Worm (Caenorhabditis elegans) whole organism, L4 larva: ENCODE data around the gene R11G1.1.

ENCODE experiments used
- F37D6.2 ChIP-seq: sonication (generic microtip); optimal IDR thresholded peaks from 2 replicates; lab custom pipeline; 2016; ENCODE audit warnings: mild to moderate bottlenecking, missing genetic modification characterization, missing compliant biosample characterization
- F44E2.7 ChIP-seq: fragments of 200-800 bp; sonication (Bioruptor generic); IDR thresholded peaks from 2 replicates; pipeline ENCODE4 v2.1.2; 2022; ENCODE audit warnings: missing genetic modification characterization, missing compliant biosample characterization
- R02D3.7 ChIP-seq: fragments of 150-350 bp; sonication (generic microtip); optimal IDR thresholded peaks from 3 replicates; lab custom pipeline; 2014; ENCODE audit warnings: missing biosample characterization, missing genetic modification characterization
- ZK337.2 ChIP-seq: fragments of 200-800 bp; sonication (Bioruptor generic); IDR thresholded peaks from 2 replicates; pipeline ENCODE4 v1.3.6; 2022; ENCODE audit warnings: missing genetic modification reagents, missing genetic modification characterization, missing compliant biosample characterization
- aha-1 ChIP-seq: fragments of 150-350 bp; peaks from one replicate; lab custom pipeline; 2014; ENCODE audit warnings: missing biosample characterization, missing genetic modification characterization
- aly-2 ChIP-seq: sonication (generic microtip); optimal IDR thresholded peaks from 2 replicates; lab custom pipeline; 2018; ENCODE audit warnings: missing biosample characterization, missing genetic modification characterization
- ama-1 ChIP-seq: fragments of 150-350 bp; optimal IDR thresholded peaks from 2 replicates; lab custom pipeline; 2014; ENCODE audit warnings: inconsistent platforms, mixed read lengths
- arid-1 ChIP-seq: fragments of 200-800 bp; sonication (Bioruptor generic); conservative IDR thresholded peaks from 2 replicates; pipeline ENCODE4 v1.3.6; 2022; ENCODE audit warnings: missing genetic modification reagents, missing genetic modification characterization, missing compliant biosample characterization
- attf-4 ChIP-seq: sonication (generic microtip); optimal IDR thresholded peaks from 3 replicates; lab custom pipeline; 2017; ENCODE audit warnings: missing biosample characterization, missing genetic modification characterization
- ceh-20 ChIP-seq: fragments of 200-800 bp; sonication (Bioruptor generic); IDR thresholded peaks from 2 replicates; pipeline ENCODE4 v1.3.6; 2022; ENCODE audit warnings: missing genetic modification reagents, missing genetic modification characterization, missing compliant biosample characterization
- ceh-32 ChIP-seq: sonication (generic microtip); optimal IDR thresholded peaks from 2 replicates; lab custom pipeline; 2016; ENCODE audit warnings: mild to moderate bottlenecking, missing genetic modification characterization, missing compliant biosample characterization; ENCODE audit not compliant: poor library complexity
- daf-16 ChIP-seq, 3 experiments: sonication (generic microtip); optimal IDR thresholded peaks; 2 replicates each; lab custom pipeline; 2016 to 2017; ENCODE audit warnings: missing genetic modification characterization in 3 of 3, missing genetic modification reagents in 3 of 3, mild to moderate bottlenecking in 2 of 3, missing compliant biosample characterization in 2 of 3, missing biosample characterization in 1 of 3, moderate library complexity in 1 of 3
- dmd-6 ChIP-seq: fragments of 200-800 bp; sonication (Bioruptor generic); IDR thresholded peaks from 2 replicates; pipeline ENCODE4 v1.3.6; 2022; ENCODE audit warnings: missing genetic modification reagents, missing genetic modification characterization, missing compliant biosample characterization
- dmd-8 ChIP-seq: fragments of 200-800 bp; sonication (Bioruptor generic); IDR thresholded peaks from 2 replicates; pipeline ENCODE4 v1.3.6; 2022; ENCODE audit warnings: missing genetic modification characterization, missing compliant biosample characterization
- dpl-1 ChIP-seq: fragments of 150-350 bp; optimal IDR thresholded peaks from 2 replicates; lab custom pipeline; 2014; ENCODE audit warnings: missing biosample characterization, missing genetic modification reagents, missing genetic modification characterization
- dve-1 ChIP-seq: sonication (generic microtip); optimal IDR thresholded peaks from 2 replicates; lab custom pipeline; 2017; ENCODE audit warnings: antibody characterized with exemption, mild to moderate bottlenecking, missing genetic modification characterization, missing compliant biosample characterization; ENCODE audit not compliant: insufficient read depth
- egl-43 ChIP-seq: fragments of 200-800 bp; sonication (Bioruptor generic); IDR thresholded peaks from 2 replicates; pipeline ENCODE4 v1.3.6; 2022; ENCODE audit warnings: missing genetic modification reagents, missing genetic modification characterization, missing compliant biosample characterization
- fkh-10 ChIP-seq: fragments of 150-350 bp; optimal IDR thresholded peaks from 2 replicates; lab custom pipeline; 2014; ENCODE audit warnings: missing biosample characterization, missing genetic modification reagents, missing genetic modification characterization
- hif-1 ChIP-seq, 2 experiments: sonication (generic microtip); optimal IDR thresholded peaks; 2 replicates each; lab custom pipeline; 2016 to 2017; ENCODE audit warnings: missing compliant biosample characterization in 2 of 2, missing genetic modification characterization in 2 of 2, missing genetic modification reagents in 2 of 2, missing genotype in 2 of 2, mild to moderate bottlenecking in 1 of 2
- hlh-30 ChIP-seq: sonication (generic microtip); optimal IDR thresholded peaks from 2 replicates; lab custom pipeline; 2017; ENCODE audit warnings: antibody characterized with exemption, mild to moderate bottlenecking, missing genetic modification characterization, missing compliant biosample characterization; ENCODE audit not compliant: insufficient read depth
- hmg-1.1 ChIP-seq: fragments of 200-800 bp; sonication (Bioruptor generic); IDR thresholded peaks from 2 replicates; pipeline ENCODE4 v1.3.6; 2022; ENCODE audit warnings: missing genetic modification reagents, missing genetic modification characterization, missing compliant biosample characterization
- lim-7 ChIP-seq: fragments of 200-800 bp; sonication (Bioruptor generic); IDR thresholded peaks from 2 replicates; pipeline ENCODE4 v1.3.6; 2022; ENCODE audit warnings: missing genetic modification characterization, missing compliant biosample characterization
- lin-1 ChIP-seq: fragments of 200-800 bp; sonication (Bioruptor generic); IDR thresholded peaks from 2 replicates; pipeline ENCODE4 v1.3.6; 2022; ENCODE audit warnings: missing genetic modification reagents, missing genetic modification characterization, missing compliant biosample characterization
- lin-13 ChIP-seq: fragments of 150-350 bp; optimal IDR thresholded peaks from 2 replicates; lab custom pipeline; 2014; ENCODE audit warnings: missing biosample characterization, missing genetic modification reagents, missing genetic modification characterization
- lin-38 ChIP-seq: fragments of 200-800 bp; sonication (Bioruptor generic); IDR thresholded peaks from 2 replicates; pipeline ENCODE4 v1.3.6; 2022; ENCODE audit warnings: missing genetic modification reagents, missing genetic modification characterization, missing compliant biosample characterization
- lin-39 ChIP-seq: fragments of 150-350 bp; optimal IDR thresholded peaks from 2 replicates; lab custom pipeline; 2014; ENCODE audit warnings: missing biosample characterization, missing genetic modification reagents, missing genetic modification characterization
- lir-3 ChIP-seq: sonication (generic microtip); optimal IDR thresholded peaks from 2 replicates; lab custom pipeline; 2016; ENCODE audit warnings: mild to moderate bottlenecking, missing genetic modification characterization, missing compliant biosample characterization
- lsy-2 ChIP-seq, 2 experiments: fragments of 150-350 bp in 1 of 2; sonication (generic microtip) in 1 of 2; optimal IDR thresholded peaks; 2 replicates each; lab custom pipeline; 2014 to 2017; ENCODE audit warnings: missing biosample characterization in 2 of 2, missing genetic modification characterization in 2 of 2
- madf-5 ChIP-seq, 2 experiments: fragments of 200-800 bp; sonication (Bioruptor generic); IDR thresholded peaks; 2 replicates each; pipeline ENCODE4 v1.3.6; 2022; ENCODE audit warnings: missing compliant biosample characterization in 2 of 2, missing genetic modification characterization in 2 of 2
- madf-9 ChIP-seq: fragments of 200-800 bp; sonication (Bioruptor generic); conservative IDR thresholded peaks from 2 replicates; pipeline ENCODE4 v1.3.6; 2022; ENCODE audit warnings: missing genetic modification reagents, missing genetic modification characterization, missing compliant biosample characterization
- mdl-1 ChIP-seq, 2 experiments: fragments of 150-350 bp in 1 of 2; sonication (generic microtip) in 1 of 2; optimal IDR thresholded peaks; 2 replicates each; lab custom pipeline; 2014 to 2017; ENCODE audit warnings: missing biosample characterization in 2 of 2, missing genetic modification characterization in 2 of 2
- mdt-29 ChIP-seq: fragments of 200-800 bp; sonication (Bioruptor generic); IDR thresholded peaks from 2 replicates; pipeline ENCODE4 v1.3.6; 2022; ENCODE audit warnings: missing genetic modification reagents, missing genetic modification characterization, missing compliant biosample characterization
- mep-1 ChIP-seq: fragments of 150-350 bp; sonication (generic microtip); optimal IDR thresholded peaks from 3 replicates; lab custom pipeline; 2014; ENCODE audit warnings: missing biosample characterization, missing genetic modification characterization
- mes-2 ChIP-seq: sonication (generic microtip); optimal IDR thresholded peaks from 2 replicates; lab custom pipeline; 2016; ENCODE audit warnings: missing genotype, mild to moderate bottlenecking, missing genetic modification characterization, missing compliant biosample characterization; ENCODE audit not compliant: poor library complexity, severe bottlenecking
- nhr-11 ChIP-seq: fragments of 150-350 bp; optimal IDR thresholded peaks from 2 replicates; lab custom pipeline; 2014; ENCODE audit warnings: missing biosample characterization, missing genetic modification characterization
- nhr-111 ChIP-seq: fragments of 200-800 bp; sonication (Bioruptor generic); optimal IDR thresholded peaks from 2 replicates; lab custom pipeline; 2018; ENCODE audit warnings: mild to moderate bottlenecking, missing genetic modification characterization, missing compliant biosample characterization
- nhr-28 ChIP-seq: fragments of 150-350 bp; optimal IDR thresholded peaks from 2 replicates; lab custom pipeline; 2014; ENCODE audit warnings: missing biosample characterization, missing genetic modification characterization
- nhr-41 ChIP-seq: fragments of 200-800 bp; sonication (Bioruptor generic); IDR thresholded peaks from 2 replicates; pipeline ENCODE4 v1.3.6; 2022; ENCODE audit warnings: missing genetic modification reagents, missing genetic modification characterization, missing compliant biosample characterization
- nhr-6 ChIP-seq: fragments of 150-350 bp; optimal IDR thresholded peaks from 2 replicates; lab custom pipeline; 2014; ENCODE audit warnings: missing biosample characterization, missing genetic modification characterization
- pha-4 ChIP-seq, 2 experiments: fragments of 150-350 bp in 1 of 2; fragments of 200-800 bp in 1 of 2; sonication (Bioruptor generic) in 1 of 2; IDR thresholded peaks in 1 of 2; optimal IDR thresholded peaks in 1 of 2; 2 replicates each; pipeline versions ENCODE4 v1.3.6 to Lab custom; 2014 to 2022; ENCODE audit warnings: missing genetic modification characterization in 2 of 2, missing genetic modification reagents in 2 of 2, missing biosample characterization in 1 of 2, missing compliant biosample characterization in 1 of 2
- php-3 ChIP-seq: fragments of 200-800 bp; sonication (Bioruptor generic); IDR thresholded peaks from 2 replicates; pipeline ENCODE4 v1.3.6; 2022; ENCODE audit warnings: missing genetic modification reagents, missing genetic modification characterization, missing compliant biosample characterization
- pqm-1 ChIP-seq: sonication (generic microtip); optimal IDR thresholded peaks from 2 replicates; lab custom pipeline; 2017; ENCODE audit warnings: missing biosample characterization, missing genetic modification characterization
- rbr-2 ChIP-seq: sonication (generic microtip); optimal IDR thresholded peaks from 2 replicates; lab custom pipeline; 2016; ENCODE audit warnings: missing genotype, missing genetic modification characterization, missing compliant biosample characterization
- set-16 ChIP-seq: fragments of 200-800 bp; sonication (Bioruptor generic); IDR thresholded peaks from 2 replicates; pipeline ENCODE4 v1.3.6; 2022; ENCODE audit warnings: missing genetic modification reagents, missing genetic modification characterization, missing compliant biosample characterization
- tag-97 ChIP-seq: fragments of 200-800 bp; sonication (Bioruptor generic); IDR thresholded peaks from 2 replicates; pipeline ENCODE4 v1.3.6; 2022; ENCODE audit warnings: missing genetic modification characterization, missing compliant biosample characterization
- unc-130 ChIP-seq: sonication (generic microtip); optimal IDR thresholded peaks from 2 replicates; lab custom pipeline; 2016; ENCODE audit warnings: missing genetic modification reagents, missing genetic modification characterization, missing compliant biosample characterization
- unc-39 ChIP-seq: sonication (generic microtip); optimal IDR thresholded peaks from 2 replicates; lab custom pipeline; 2017; ENCODE audit warnings: missing biosample characterization, missing genetic modification characterization
- vab-7 ChIP-seq: fragments of 200-800 bp; sonication (Bioruptor generic); IDR thresholded peaks from 2 replicates; pipeline ENCODE4 v1.3.6; 2022; ENCODE audit warnings: missing genetic modification reagents, missing genetic modification characterization, missing compliant biosample characterization
- zag-1 ChIP-seq: fragments of 150-350 bp; optimal IDR thresholded peaks from 2 replicates; lab custom pipeline; 2014; ENCODE audit warnings: missing biosample characterization, missing genetic modification characterization
- zip-11 ChIP-seq: fragments of 200-800 bp; sonication (Bioruptor generic); IDR thresholded peaks from 2 replicates; pipeline ENCODE4 v1.3.6; 2022; ENCODE audit warnings: missing genetic modification characterization, missing compliant biosample characterization

Gene R11G1.1

ce11 chrX:3694172-3694571 lies 34.9 kb downstream of the R11G1.1 start:
- TF ChIP-seq lim-7 (0 out of 2 replicates have a peak, but pooled peaks have one; percentile 7), R02D3.7 (tag; lab: Kevin White, UChicago) (no peak), set-16 (GFP tag; lab: Robert Waterston, UW) (peak; percentile 48; the same call in 1 of the 2 replicates), lsy-2 (tag; optimal IDR thresholded peaks at IDR 0.05; lab: Kevin White, UChicago) (peak; percentile 49 to 58), ceh-20 (GFP tag; lab: Robert Waterston, UW) (0 out of 2 replicates have a peak, but pooled peaks have one; percentile 33), vab-7 (GFP tag; lab: Robert Waterston, UW) (peak; percentile 58; the same call in 1 of the 2 replicates), madf-9 (0 out of 2 replicates have a peak, but pooled peaks have one; percentile 17), hlh-30 (peak; percentile 78), lin-13 (GFP tag; lab: Kevin White, UChicago) (no peak), nhr-6 (tag; lab: Kevin White, UChicago) (no peak), ZK337.2 (GFP tag; lab: Robert Waterston, UW) (no peak), mdt-29 (GFP tag; lab: Robert Waterston, UW) (0 out of 2 replicates have a peak, but pooled peaks have one; percentile 37), dmd-6 (peak; percentile 58), tag-97 (GFP tag; lab: Robert Waterston, UW) (no peak), fkh-10 (GFP tag; lab: Kevin White, UChicago) (peak; percentile 64), lir-3 (tag; lab: Kevin White, UChicago) (no peak), dve-1 (tag; lab: Kevin White, UChicago) (peak; percentile 4), zag-1 (tag; lab: Kevin White, UChicago) (no peak), dpl-1 (GFP tag; lab: Kevin White, UChicago) (no peak), ceh-32 (no peak), zip-11 (GFP tag; lab: Robert Waterston, UW) (no peak), mes-2 (tag; lab: Kevin White, UChicago) (peak; percentile 65), nhr-41 (no peak), F37D6.2 (tag; lab: Kevin White, UChicago) (peak; percentile 54), aha-1 (tag; lab: Kevin White, UChicago) (peak; percentile 99), hif-1 (tag; optimal IDR thresholded peaks at IDR 0.05; lab: Kevin White, UChicago) (peak in 1 of 2 experiments; percentile 64), unc-39 (tag; lab: Kevin White, UChicago) (no peak), hmg-1.1 (GFP tag; lab: Robert Waterston, UW) (peak; percentile 83), nhr-111 (GFP tag; lab: Kevin White, UChicago) (no peak), F44E2.7 (GFP tag; lab: Robert Waterston, UW) (no peak), lin-1 (no peak), daf-16 (GFP tag; optimal IDR thresholded peaks at IDR 0.05; lab: Kevin White, UChicago) (peak in 1 of 2 experiments; percentile 69), daf-16 (tag; optimal IDR thresholded peaks at IDR 0.05; lab: Kevin White, UChicago) (no peak), ama-1 (lab: Kevin White, UChicago) (no peak), lin-38 (GFP tag; lab: Robert Waterston, UW) (no peak), mdl-1 (tag; optimal IDR thresholded peaks at IDR 0.05; lab: Kevin White, UChicago) (peak in 1 of 2 experiments; percentile 83), php-3 (GFP tag; lab: Robert Waterston, UW) (no peak), unc-130 (GFP tag; lab: Kevin White, UChicago) (no peak), rbr-2 (tag; lab: Kevin White, UChicago) (peak; percentile 79), egl-43 (GFP tag; lab: Robert Waterston, UW) (peak; percentile 60; the same call in 1 of the 2 replicates), pqm-1 (tag; lab: Kevin White, UChicago) (no peak), dmd-8 (GFP tag; lab: Robert Waterston, UW) (0 out of 2 replicates have a peak, but pooled peaks have one; percentile 50), nhr-28 (peak; percentile 11), arid-1 (GFP tag; lab: Robert Waterston, UW) (no peak), aly-2 (tag; lab: Kevin White, UChicago) (no peak), mep-1 (tag; lab: Kevin White, UChicago) (peak; percentile 81), madf-5 (GFP tag; IDR thresholded peaks at IDR 0.05; lab: Robert Waterston, UW) (no peak), nhr-11 (tag; lab: Kevin White, UChicago) (peak; percentile 56), lin-39 (tag; lab: Kevin White, UChicago) (no peak), pha-4 (GFP tag; IDR thresholded peaks at IDR 0.05; lab: Robert Waterston, UW) (no peak), pha-4 (tag; optimal IDR thresholded peaks at IDR 0.05; lab: Kevin White, UChicago) (no peak), attf-4 (tag; lab: Kevin White, UChicago) (no peak)
